Fruit fly (Drosophila melanogaster): Measurements from ENCODE around the gene grp.

grp gene

DNA sequence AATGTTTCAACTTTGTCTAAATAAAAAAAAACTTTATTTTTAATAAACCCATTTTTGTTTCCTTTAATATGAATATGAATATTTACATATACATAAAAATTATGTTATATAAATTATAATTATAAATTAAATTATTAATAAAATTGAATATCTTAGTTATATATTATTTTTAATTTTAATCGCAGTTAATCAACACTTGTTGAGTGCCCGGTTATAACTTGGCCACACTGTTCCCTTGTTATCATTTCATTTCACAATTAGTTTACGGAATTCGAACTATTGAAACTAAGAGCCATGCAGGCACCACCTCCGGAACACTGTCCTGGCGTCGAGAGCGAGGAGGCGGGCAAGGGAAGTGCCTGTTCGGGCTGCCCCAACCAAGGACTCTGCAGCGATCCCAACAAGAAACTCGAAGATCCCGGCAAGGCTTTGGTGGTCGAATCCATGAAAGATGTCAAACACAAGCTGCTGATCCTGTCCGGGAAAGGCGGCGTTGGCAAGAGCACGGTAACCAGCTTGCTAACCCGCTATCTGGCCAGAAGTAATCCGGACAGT, 52.6 kb downstream of the grp start, which contains the start of gene Nubp1:
TSS of gene Nubp1 (plus strand) at position 213 of the 555 bp plus-strand sequence.
- TF ChIP-seq Med (GFP tag) (peak; percentile 57), CG34224 (GFP tag; IDR thresholded peaks at IDR 0.05; ENCODE audit: partially characterized antibody) (0 out of 3 replicates have a peak, but pooled peaks have one; percentile 31), CG4424 (GFP tag; optimal IDR thresholded peaks at IDR 0.05) (no peak), CG4404 (GFP tag; IDR thresholded peaks at IDR 0.05) (no peak), CG10267 (tag; optimal IDR thresholded peaks at IDR 0.05) (peak; percentile 67), MBD-R2 (GFP tag; IDR thresholded peaks at IDR 0.05) (peak; percentile 50), MESR4 (GFP tag; optimal IDR thresholded peaks at IDR 0.05) (peak; percentile 68), CG4617 (GFP tag; optimal IDR thresholded peaks at IDR 0.05; ENCODE audit: borderline replicate concordance) (peak; percentile 67), ftz-f1 (GFP tag; optimal IDR thresholded peaks at IDR 0.05) (no peak), pzg (GFP tag; optimal IDR thresholded peaks at IDR 0.05) (peak; percentile 11), stwl (tag; optimal IDR thresholded peaks at IDR 0.05) (peak; percentile 76), sob (GFP tag; IDR thresholded peaks at IDR 0.05) (peak; percentile 10; the same call in 1 of the 2 replicates)

DNA sequence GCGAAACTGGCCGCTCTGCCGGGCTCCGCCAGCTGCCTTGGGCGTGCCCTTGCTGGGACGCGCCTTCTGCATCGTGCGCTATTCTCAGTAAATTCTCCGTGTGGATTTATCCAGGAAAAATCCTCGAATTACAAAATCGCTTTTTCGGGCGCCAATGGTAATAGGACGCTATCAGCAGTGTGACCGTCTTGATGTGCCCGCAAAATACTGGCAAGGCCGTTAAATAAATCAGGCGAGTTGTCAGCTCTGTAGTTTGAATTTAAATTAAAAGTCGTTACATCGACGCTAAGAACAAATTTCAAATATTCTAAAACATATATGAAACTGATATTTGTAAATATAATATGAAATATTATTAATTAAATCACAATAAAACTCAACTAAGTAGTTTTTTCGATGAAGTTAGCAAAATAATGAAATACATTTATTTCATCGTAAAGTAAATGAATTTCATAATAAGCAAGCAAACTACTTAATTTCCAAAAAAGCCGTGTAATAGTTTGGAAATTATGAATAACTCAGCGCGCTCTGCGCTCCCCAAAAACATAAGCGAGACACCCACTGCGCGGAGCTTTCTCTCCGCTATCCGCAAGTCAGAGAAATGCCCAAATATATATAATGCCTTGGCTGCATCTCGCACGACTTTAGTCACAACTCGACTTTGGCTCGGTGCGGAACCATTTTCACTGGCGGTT, 58.5 kb downstream of the grp start, which contains the start of the genes glu and ChLD3:
TSS of gene glu (minus strand) at position 183 of the 695 bp plus-strand sequence.
TSS of gene ChLD3 (plus strand) at position 645 of the 695 bp plus-strand sequence.
- no peak for TF ChIP-seq esg (GFP tag; conservative IDR thresholded peaks at IDR 0.05)
- TF ChIP-seq CG9876 (GFP tag; optimal IDR thresholded peaks at IDR 0.05): no peak
- no peak for TF ChIP-seq vfl (GFP tag; optimal IDR thresholded peaks at IDR 0.05)
- TF ChIP-seq CG10959 (GFP tag; IDR thresholded peaks at IDR 0.05): no peak
- no peak for TF ChIP-seq CG13296 (GFP tag; optimal IDR thresholded peaks at IDR 0.05)
- TF ChIP-seq CG13775 (GFP tag; optimal IDR thresholded peaks at IDR 0.05): no peak
- TF ChIP-seq HLH3B (GFP tag; IDR thresholded peaks at IDR 0.05): no peak
- TF ChIP-seq E2f2 (GFP tag; IDR thresholded peaks at IDR 0.05): peak; percentile 88
- 0 out of 3 replicates have a peak, but pooled peaks have one; percentile 14 for TF ChIP-seq z (GFP tag; IDR thresholded peaks at IDR 0.05)
- no peak for TF ChIP-seq Xbp1 (GFP tag; optimal IDR thresholded peaks at IDR 0.05)
- peak; percentile 72 for TF ChIP-seq Med (GFP tag)
- no peak for TF ChIP-seq otp (GFP tag; IDR thresholded peaks at IDR 0.05)
- TF ChIP-seq Lim3 (GFP tag; IDR thresholded peaks at IDR 0.05): no peak
- no peak for TF ChIP-seq CG31441 (GFP tag; IDR thresholded peaks at IDR 0.05)
- no peak for TF ChIP-seq CG8478 (optimal IDR thresholded peaks at IDR 0.05)
- TF ChIP-seq tap (tag; optimal IDR thresholded peaks at IDR 0.05): no peak
- no peak for TF ChIP-seq H2.0 (GFP tag; IDR thresholded peaks at IDR 0.05)
- TF ChIP-seq Spps (tag; optimal IDR thresholded peaks at IDR 0.05): no peak
- no peak for TF ChIP-seq row (GFP tag; IDR thresholded peaks at IDR 0.05)
- TF ChIP-seq sug (tag; optimal IDR thresholded peaks at IDR 0.05): no peak
- TF ChIP-seq Adf1 (GFP tag; IDR thresholded peaks at IDR 0.05): no peak
- no peak for TF ChIP-seq sd (tag; optimal IDR thresholded peaks at IDR 0.05)
- no peak for TF ChIP-seq bsh (GFP tag; optimal IDR thresholded peaks at IDR 0.05)
- TF ChIP-seq Trl (optimal IDR thresholded peaks at IDR 0.05): no peak
- no peak for TF ChIP-seq Trl (GFP tag; optimal IDR thresholded peaks at IDR 0.05)
- TF ChIP-seq usp (GFP tag; optimal IDR thresholded peaks at IDR 0.05): no peak
- TF ChIP-seq pzg (GFP tag; optimal IDR thresholded peaks at IDR 0.05): peak; percentile 72
- TF ChIP-seq CG3407 (GFP tag; optimal IDR thresholded peaks at IDR 0.05): no peak
- no peak for TF ChIP-seq CG18011 (GFP tag; optimal IDR thresholded peaks at IDR 0.05)
- TF ChIP-seq Dp (GFP tag; optimal IDR thresholded peaks at IDR 0.05): peak; percentile 83
- no peak for TF ChIP-seq corto (GFP tag; optimal IDR thresholded peaks at IDR 0.05)
- no peak for TF ChIP-seq CG15011 (GFP tag; optimal IDR thresholded peaks at IDR 0.05)
- TF ChIP-seq psq (GFP tag; optimal IDR thresholded peaks at IDR 0.05): no peak
- no peak for TF ChIP-seq CG30403 (GFP tag; optimal IDR thresholded peaks at IDR 0.05)
- TF ChIP-seq repo (GFP tag; optimal IDR thresholded peaks at IDR 0.05): no peak
- TF ChIP-seq CG2116 (GFP tag; optimal IDR thresholded peaks at IDR 0.05): peak; percentile 15
- no peak for TF ChIP-seq CG1603 (tag; optimal IDR thresholded peaks at IDR 0.05)
- no peak for TF ChIP-seq sens (GFP tag)
- TF ChIP-seq lab (GFP tag; optimal IDR thresholded peaks at IDR 0.05): no peak
